Worm (Caenorhabditis elegans) whole organism, early embryonic: ENCODE data around the gene pros-1.

Experiments
- ama-1 ChIP-seq: fragments of 150-350 bp; optimal IDR thresholded peaks from 2 replicates; lab custom pipeline; 2014
- hnd-1 ChIP-seq: sonication (generic microtip); optimal IDR thresholded peaks from 2 replicates; lab custom pipeline; 2016; ENCODE audit warnings: missing genetic modification characterization, missing compliant biosample characterization
- tbx-37 ChIP-seq: fragments of 200-800 bp; sonication (Bioruptor generic); conservative IDR thresholded peaks from 2 replicates; pipeline ENCODE4 v1.3.6; 2022; ENCODE audit warnings: missing genetic modification reagents, missing genetic modification characterization, missing compliant biosample characterization
- tra-4 ChIP-seq: sonication (generic microtip); optimal IDR thresholded peaks from 2 replicates; lab custom pipeline; 2017; ENCODE audit warnings: missing genetic modification characterization, missing compliant biosample characterization

- TF ChIP-seq ama-1 (lab: Kevin White, UChicago), result no peak
- no peak for TF ChIP-seq hnd-1 (tag; lab: Kevin White, UChicago)
- TF ChIP-seq tbx-37 (GFP tag; lab: Robert Waterston, UW), result no peak
- TF ChIP-seq tra-4 (tag; lab: Kevin White, UChicago), result no peak
These were observed 31.9 kb downstream of the pros-1 start, which contains the start of gene K06H7.1 for ce11 chrIII:8099022-8099421.
